Worm (Caenorhabditis elegans): ENCODE data around the gene C35D10.5.

The C35D10.5 gene

DNA sequence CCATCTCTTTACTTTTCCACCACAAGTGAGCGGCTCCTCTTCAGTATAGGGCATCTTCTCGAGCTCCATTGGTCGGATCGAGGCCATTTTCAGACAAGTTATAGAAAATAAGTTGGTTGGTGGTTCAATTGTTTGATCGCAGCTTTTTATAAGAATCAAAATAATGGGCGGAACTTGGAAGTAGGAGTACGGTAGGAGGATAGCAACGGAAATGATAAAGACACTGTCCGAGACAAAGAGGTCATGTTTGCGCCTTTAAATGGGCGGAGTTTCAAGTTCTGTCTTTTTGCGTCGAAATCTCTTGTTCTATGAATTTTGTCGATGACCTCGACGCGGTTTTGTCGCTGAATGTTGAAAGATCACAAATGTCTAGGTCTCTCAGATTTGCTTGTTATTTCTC is 40.0 kb upstream of the C35D10.5 start, which contains the start of gene F26A1.8:
F26A1.8 (minus strand) TSS at position 101 of the 400 bp plus-strand sequence.
- no peak for TF ChIP-seq php-3 (GFP tag; IDR thresholded peaks at IDR 0.05)
- no peak for TF ChIP-seq gei-8 (GFP tag; optimal IDR thresholded peaks at IDR 0.05)
- TF ChIP-seq unc-62 (GFP tag; optimal IDR thresholded peaks at IDR 0.05 in 1 of 2) = no peak
- TF ChIP-seq unc-62 (tag; optimal IDR thresholded peaks at IDR 0.05) = no peak
- TF ChIP-seq ceh-44 (GFP tag; IDR thresholded peaks at IDR 0.05) = no peak
- TF ChIP-seq set-16 (GFP tag; IDR thresholded peaks at IDR 0.05) = no peak
- no peak for TF ChIP-seq Y48G9A.11 (GFP tag; IDR thresholded peaks at IDR 0.05)
- no peak for TF ChIP-seq hif-1 (tag; optimal IDR thresholded peaks at IDR 0.05)
- no peak for TF ChIP-seq F10B5.3 (tag; optimal IDR thresholded peaks at IDR 0.05)
- TF ChIP-seq cey-2 (tag; optimal IDR thresholded peaks at IDR 0.05; ENCODE audit: borderline replicate concordance, insufficient read depth) = no peak
- no peak for TF ChIP-seq T20F7.1 (GFP tag; optimal IDR thresholded peaks at IDR 0.05)
- no peak for TF ChIP-seq aha-1 (tag)
- no peak for TF ChIP-seq aly-2 (tag; optimal IDR thresholded peaks at IDR 0.05)
- TF ChIP-seq pha-4 (GFP tag; IDR thresholded peaks at IDR 0.05) = no peak
- no peak for TF ChIP-seq pha-4 (tag; optimal IDR thresholded peaks at IDR 0.05)
- TF ChIP-seq mes-2 (tag; optimal IDR thresholded peaks at IDR 0.05; ENCODE audit: poor library complexity, severe bottlenecking) = no peak
- TF ChIP-seq lin-13 (GFP tag; optimal IDR thresholded peaks at IDR 0.05) = no peak
- TF ChIP-seq pqm-1 (tag; optimal IDR thresholded peaks at IDR 0.05) = no peak

DNA sequence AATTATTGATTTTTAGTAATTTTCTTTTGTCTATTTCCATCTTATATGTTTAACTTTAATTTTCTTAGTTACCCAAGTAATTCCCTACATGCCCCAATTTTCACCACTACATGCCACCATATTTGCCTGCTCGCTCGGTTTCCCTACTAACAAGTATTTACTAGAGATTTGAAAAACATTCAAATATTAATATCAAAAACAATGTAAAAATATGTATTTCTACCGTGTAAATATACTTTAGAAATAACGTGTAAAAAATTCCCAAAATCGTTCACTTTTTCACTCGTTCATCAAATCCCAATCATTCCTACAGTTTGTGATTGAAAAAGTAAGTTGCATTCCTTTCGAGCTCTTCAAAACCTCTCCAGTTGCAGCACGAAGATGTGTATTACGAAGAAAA is 35.5 kb upstream of the C35D10.5 start, which contains the start of gene F26A1.3:
F26A1.3 (plus strand) TSS at position 301 of the 400 bp plus-strand sequence.
- no peak for TF ChIP-seq ctbp-1 (GFP tag; IDR thresholded peaks at IDR 0.05)
- TF ChIP-seq php-3 (GFP tag; IDR thresholded peaks at IDR 0.05) = no peak
- TF ChIP-seq F10B5.3 (tag; optimal IDR thresholded peaks at IDR 0.05) = no peak
- no peak for TF ChIP-seq daf-19 (GFP tag; conservative IDR thresholded peaks at IDR 0.05)
- TF ChIP-seq R02D3.7 (tag; optimal IDR thresholded peaks at IDR 0.05) = no peak
- TF ChIP-seq ceh-28 (tag; optimal IDR thresholded peaks at IDR 0.05) = no peak

DNA sequence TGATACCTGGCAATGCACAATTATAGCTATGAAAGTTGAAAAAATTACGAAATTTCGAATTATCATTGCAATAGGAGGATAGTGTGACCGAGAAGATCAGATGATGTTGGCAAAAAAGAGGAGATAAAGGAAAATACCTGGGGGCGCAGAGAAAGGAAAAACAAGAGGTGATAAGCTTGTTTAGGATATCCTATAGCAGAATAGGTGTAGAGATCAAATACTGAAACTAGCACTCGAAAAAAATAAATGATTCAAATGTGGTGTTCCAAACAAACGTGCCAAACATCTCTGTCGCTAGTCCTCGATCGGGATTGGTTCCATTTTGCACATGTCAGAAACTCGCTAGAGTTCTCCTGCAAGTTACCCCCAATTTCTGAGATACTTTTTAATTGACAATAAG is 32.7 kb upstream of the C35D10.5 start, which contains the start of gene F26A1.9:
F26A1.9 (minus strand) TSS at position 101 of the 400 bp plus-strand sequence.
- TF ChIP-seq nhr-10 (tag; optimal IDR thresholded peaks at IDR 0.05) = no peak
- TF ChIP-seq zag-1 (tag; optimal IDR thresholded peaks at IDR 0.05) = no peak
- TF ChIP-seq Y5F2A.4 (GFP tag; optimal IDR thresholded peaks at IDR 0.05) = no peak
- no peak for TF ChIP-seq rbr-2 (tag; optimal IDR thresholded peaks at IDR 0.05)
- TF ChIP-seq fos-1 (tag; optimal IDR thresholded peaks at IDR 0.05) = no peak
- TF ChIP-seq ctbp-1 (GFP tag; IDR thresholded peaks at IDR 0.05) = no peak
- TF ChIP-seq lin-1 (GFP tag; IDR thresholded peaks at IDR 0.05) = no peak
- no peak for TF ChIP-seq pha-4 (GFP tag; IDR thresholded peaks at IDR 0.05)
- no peak for TF ChIP-seq pha-4 (tag; optimal IDR thresholded peaks at IDR 0.05)

DNA sequence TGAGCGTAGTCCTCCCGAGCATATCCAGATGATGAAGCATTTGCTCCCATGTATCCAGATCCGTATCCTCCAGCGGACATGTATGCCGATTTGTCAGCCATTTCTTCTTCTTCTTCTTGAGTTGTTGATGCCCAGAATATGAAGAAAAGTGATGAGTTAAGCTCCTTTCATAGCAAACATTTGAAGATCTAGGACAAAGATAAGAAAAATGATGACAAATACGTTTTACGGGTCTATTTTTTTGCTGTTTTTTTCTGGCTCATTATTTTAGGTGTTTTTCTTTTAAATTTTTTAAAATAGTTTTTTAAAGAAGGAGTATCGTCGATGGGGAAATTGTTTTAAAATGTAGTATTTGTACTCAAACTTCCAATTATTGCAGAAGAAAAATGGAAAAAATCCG is 31.9 kb upstream of the C35D10.5 start, which contains the start of gene nspd-9:
nspd-9 (minus strand) TSS at position 101 of the 400 bp plus-strand sequence.
- TF ChIP-seq Y5F2A.4 (GFP tag; optimal IDR thresholded peaks at IDR 0.05) (no peak), nhr-25 (tag; optimal IDR thresholded peaks at IDR 0.05; ENCODE audit: borderline replicate concordance, insufficient read depth) (no peak), attf-4 (tag; optimal IDR thresholded peaks at IDR 0.05) (no peak), ZK337.2 (GFP tag; IDR thresholded peaks at IDR 0.05) (no peak), nhr-237 (tag; optimal IDR thresholded peaks at IDR 0.05) (no peak), set-16 (GFP tag; IDR thresholded peaks at IDR 0.05) (no peak), ceh-28 (tag; optimal IDR thresholded peaks at IDR 0.05) (no peak), ctbp-1 (GFP tag; IDR thresholded peaks at IDR 0.05) (no peak), Y48G9A.11 (GFP tag; IDR thresholded peaks at IDR 0.05) (no peak), ama-1 (optimal IDR thresholded peaks at IDR 0.05) (no peak)

DNA sequence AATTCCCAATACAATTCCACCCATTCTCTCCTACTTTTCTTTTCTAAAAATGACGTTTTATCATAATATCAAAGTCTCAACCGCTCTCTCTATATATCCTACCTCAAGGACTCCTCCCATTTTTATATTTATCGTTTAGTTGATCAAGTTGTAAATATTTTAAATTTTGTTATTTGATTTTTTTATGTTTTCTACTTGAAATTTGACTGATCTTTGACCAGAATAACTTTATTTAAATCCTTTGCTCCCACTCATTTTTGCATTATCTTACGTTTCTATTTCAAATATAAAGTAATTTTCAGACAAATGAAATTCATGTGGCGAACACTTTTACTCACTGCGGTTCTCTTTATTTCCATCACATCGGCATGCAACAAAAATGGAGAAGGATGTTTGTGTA is 24.7 kb upstream of the C35D10.5 start, which contains the start of the genes acbp-7 and F26A1.19:
acbp-7 (plus strand) TSS at position 301 of the 400 bp plus-strand sequence.
F26A1.19 (plus strand) TSS at position 303 of the 400 bp plus-strand sequence.
- TF ChIP-seq ama-1 (optimal IDR thresholded peaks at IDR 0.05) = no peak
- no peak for TF ChIP-seq jun-1 (tag; optimal IDR thresholded peaks at IDR 0.05)
- no peak for TF ChIP-seq nhr-76 (tag; optimal IDR thresholded peaks at IDR 0.05)
- no peak for TF ChIP-seq mxl-3 (GFP tag; optimal IDR thresholded peaks at IDR 0.05)

All from whole organism, L4 larva.